Worm (Caenorhabditis elegans) whole organism, L1 larva: ENCODE results near the gene C24D10.5.

Source experiments
- ama-1 ChIP-seq: fragments of 150-350 bp; optimal IDR thresholded peaks from 2 replicates; lab custom pipeline; 2014
- sup-37 ChIP-seq: fragments of 200-800 bp; sonication (Bioruptor generic); optimal IDR thresholded peaks from 2 replicates; lab custom pipeline; 2018; ENCODE audit warnings: mild to moderate bottlenecking, missing genetic modification characterization, missing compliant biosample characterization
- unc-30 ChIP-seq: sonication (generic microtip); optimal IDR thresholded peaks from 2 replicates; lab custom pipeline; 2017; ENCODE audit warnings: missing biosample characterization, missing genetic modification characterization

- no peak for TF ChIP-seq sup-37 (GFP tag; lab: Kevin White, UChicago)
- TF ChIP-seq unc-30 (tag; lab: Kevin White, UChicago) = no peak
- TF ChIP-seq ama-1 (lab: Kevin White, UChicago) = no peak
These were observed 10.3 kb downstream of the C24D10.5 start, which contains the start of the genes C24D10.6 and C24D10.4 for ce11 chrIV:5160171-5160570.
